Fruit fly (Drosophila melanogaster) whole organism, embryonic: ENCODE measurements around the gene CG17637.

Source experiments
- Ada2b ChIP-seq: fragments of 200-800 bp; sonication (Bioruptor generic); IDR thresholded peaks from 2 replicates; pipeline ENCODE4 v1.3.6; 2022; ENCODE audit warnings: missing biosample characterization, missing genetic modification characterization
- Blimp-1 ChIP-seq: fragments of 200-800 bp; sonication (Bioruptor generic); optimal IDR thresholded peaks from 3 replicates; lab custom pipeline; 2018; ENCODE audit warnings: missing biosample characterization, missing genetic modification characterization, mild to moderate bottlenecking, moderate library complexity, missing genetic modification reagents
- Bteb2 ChIP-seq: fragments of 200-800 bp; sonication (Bioruptor generic); optimal IDR thresholded peaks from 2 replicates; lab custom pipeline; 2016; ENCODE audit warnings: missing biosample characterization, missing genetic modification characterization
- CG11398 ChIP-seq: fragments of 200-800 bp; sonication (Bioruptor generic); optimal IDR thresholded peaks from 2 replicates; lab custom pipeline; 2016; ENCODE audit warnings: missing biosample characterization, missing genetic modification characterization
- CG11723 ChIP-seq: fragments of 200-800 bp; sonication (Bioruptor generic); optimal IDR thresholded peaks from 2 replicates; lab custom pipeline; 2017; ENCODE audit warnings: missing biosample characterization, mild to moderate bottlenecking, missing genetic modification characterization
- CG12744 ChIP-seq: fragments of 200-800 bp; sonication (Bioruptor generic); optimal IDR thresholded peaks from 2 replicates; lab custom pipeline; 2016; ENCODE audit warnings: missing biosample characterization, missing genetic modification characterization
- CG13287 ChIP-seq: fragments of 200-800 bp; sonication (Bioruptor generic); IDR thresholded peaks from 2 replicates; pipeline ENCODE4 v1.3.6; 2022; ENCODE audit warnings: missing biosample characterization, missing genetic modification characterization; ENCODE audit not compliant: partially characterized antibody
- CG13296 ChIP-seq: fragments of 200-800 bp; sonication (Bioruptor generic); optimal IDR thresholded peaks from 3 replicates; lab custom pipeline; 2018; ENCODE audit warnings: missing biosample characterization, mild to moderate bottlenecking, missing genetic modification characterization
- CG14965 ChIP-seq: fragments of 200-800 bp; sonication (Bioruptor generic); optimal IDR thresholded peaks from 2 replicates; lab custom pipeline; 2016; ENCODE audit warnings: missing biosample characterization, missing genetic modification characterization, borderline replicate concordance
- CG16779 ChIP-seq: fragments of 200-800 bp; sonication (Bioruptor generic); IDR thresholded peaks from 2 replicates; pipeline ENCODE4 v1.3.6; 2022; ENCODE audit warnings: missing biosample characterization, missing genetic modification characterization
- CG17568 ChIP-seq: fragments of 200-800 bp; sonication (Bioruptor generic); optimal IDR thresholded peaks from 2 replicates; lab custom pipeline; 2018; ENCODE audit warnings: missing biosample characterization, mild to moderate bottlenecking, missing genetic modification characterization, moderate library complexity
- CG2129 ChIP-seq: fragments of 200-800 bp; sonication (Bioruptor generic); IDR thresholded peaks from 2 replicates; pipeline ENCODE4 v1.3.6; 2022; ENCODE audit warnings: missing biosample characterization, missing genetic modification characterization; ENCODE audit not compliant: partially characterized antibody
- CG2889 ChIP-seq: fragments of 200-800 bp; sonication (Bioruptor generic); IDR thresholded peaks from 3 replicates; pipeline ENCODE4 v1.3.6; 2022; ENCODE audit warnings: missing biosample characterization, missing genetic modification characterization
- CG3065 ChIP-seq: fragments of 200-800 bp; sonication (Bioruptor generic); optimal IDR thresholded peaks from 2 replicates; lab custom pipeline; 2016; ENCODE audit warnings: missing biosample characterization, missing genetic modification characterization
- CG31441 ChIP-seq: fragments of 200-800 bp; sonication (Bioruptor generic); IDR thresholded peaks from 2 replicates; pipeline ENCODE4 v1.3.6; 2022; ENCODE audit warnings: missing biosample characterization, missing genetic modification characterization
- CG32767 ChIP-seq: fragments of 200-800 bp; sonication (Bioruptor generic); IDR thresholded peaks from 2 replicates; pipeline ENCODE4 v1.3.6; 2022; ENCODE audit warnings: missing biosample characterization, missing genetic modification characterization
- CG32772 ChIP-seq: fragments of 200-800 bp; sonication (Bioruptor generic); IDR thresholded peaks from 2 replicates; pipeline ENCODE4 v1.3.6; 2022; ENCODE audit warnings: missing biosample characterization, missing genetic modification characterization
- CG4424 ChIP-seq: fragments of 200-800 bp; sonication (Bioruptor generic); optimal IDR thresholded peaks from 3 replicates; lab custom pipeline; 2016; ENCODE audit warnings: missing biosample characterization, missing genetic modification characterization
- CG4730 ChIP-seq: fragments of 200-800 bp; sonication (Bioruptor generic); IDR thresholded peaks from 2 replicates; pipeline ENCODE4 v1.3.6; 2022; ENCODE audit warnings: missing biosample characterization, missing genetic modification characterization
- CG6175 ChIP-seq: fragments of 200-800 bp; sonication (Bioruptor generic); IDR thresholded peaks from 3 replicates; pipeline ENCODE4 v1.3.6; 2022; ENCODE audit warnings: missing biosample characterization, missing genetic modification characterization
- CG7556 ChIP-seq: fragments of 200-800 bp; sonication (Bioruptor generic); optimal IDR thresholded peaks from 2 replicates; lab custom pipeline; 2017; ENCODE audit warnings: missing biosample characterization, mild to moderate bottlenecking, missing genetic modification characterization
- CG8478 ChIP-seq: fragments of >200 bp; optimal IDR thresholded peaks from 2 replicates; lab custom pipeline; 2018
- CG9437 ChIP-seq: fragments of 200-800 bp; sonication (Bioruptor generic); optimal IDR thresholded peaks from 2 replicates; lab custom pipeline; 2018; ENCODE audit warnings: missing biosample characterization, mild to moderate bottlenecking, missing genetic modification characterization
- CHES-1-like ChIP-seq: fragments of 200-800 bp; sonication (Bioruptor generic); optimal IDR thresholded peaks from 2 replicates; lab custom pipeline; 2016; ENCODE audit warnings: missing biosample characterization, missing genetic modification characterization
- Doc3 ChIP-seq: fragments of 200-800 bp; sonication (Bioruptor generic); IDR thresholded peaks from 3 replicates; pipeline ENCODE4 v1.3.6; 2022; ENCODE audit warnings: missing biosample characterization, missing genetic modification characterization; ENCODE audit not compliant: partially characterized antibody
- ERR ChIP-seq: fragments of 200-800 bp; sonication (Bioruptor generic); optimal IDR thresholded peaks from 2 replicates; lab custom pipeline; 2016; ENCODE audit warnings: missing biosample characterization, missing genetic modification characterization
- Fer3 ChIP-seq: fragments of 200-800 bp; sonication (Bioruptor generic); optimal IDR thresholded peaks from 2 replicates; lab custom pipeline; 2018; ENCODE audit warnings: missing biosample characterization, mild to moderate bottlenecking, missing genetic modification characterization, moderate library complexity
- HLH3B ChIP-seq: fragments of 200-800 bp; sonication (Bioruptor generic); IDR thresholded peaks from 2 replicates; pipeline ENCODE4 v1.3.6; 2022; ENCODE audit warnings: missing biosample characterization, missing genetic modification characterization
- Hmx ChIP-seq: fragments of 200-800 bp; sonication (Bioruptor generic); optimal IDR thresholded peaks from 2 replicates; lab custom pipeline; 2016; ENCODE audit warnings: missing biosample characterization, missing genetic modification characterization
- MBD-R2 ChIP-seq: fragments of 200-800 bp; sonication (Bioruptor generic); IDR thresholded peaks from 2 replicates; pipeline ENCODE4 v1.3.6; 2022; ENCODE audit warnings: missing biosample characterization, missing genetic modification characterization
- Myb ChIP-seq: fragments of 200-800 bp; sonication (Bioruptor generic); optimal IDR thresholded peaks from 2 replicates; lab custom pipeline; 2016; ENCODE audit warnings: missing biosample characterization, missing genetic modification characterization
- Ravus ChIP-seq: fragments of 200-800 bp; sonication (Bioruptor generic); IDR thresholded peaks from 2 replicates; pipeline ENCODE4 v1.3.6; 2022; ENCODE audit warnings: missing biosample characterization, missing genetic modification characterization
- Taf1 ChIP-seq: fragments of 200-800 bp; sonication (Bioruptor generic); IDR thresholded peaks from 2 replicates; pipeline ENCODE4 v1.3.6; 2022; ENCODE audit warnings: missing biosample characterization, missing genetic modification characterization
- bab2 ChIP-seq: fragments of 200-800 bp; sonication (Bioruptor generic); optimal IDR thresholded peaks from 2 replicates; lab custom pipeline; 2016; ENCODE audit warnings: missing biosample characterization, missing genetic modification characterization
- caup ChIP-seq: fragments of 200-800 bp; sonication (Bioruptor generic); optimal IDR thresholded peaks from 3 replicates; lab custom pipeline; 2017; ENCODE audit warnings: missing biosample characterization, mild to moderate bottlenecking, missing genetic modification characterization, moderate library complexity; ENCODE audit not compliant: severe bottlenecking
- dmrt11E ChIP-seq: fragments of 200-800 bp; sonication (Bioruptor generic); optimal IDR thresholded peaks from 3 replicates; lab custom pipeline; 2018; ENCODE audit warnings: missing biosample characterization, mild to moderate bottlenecking, missing genetic modification characterization, moderate library complexity
- fru ChIP-seq: fragments of >200 bp; optimal IDR thresholded peaks from 2 replicates; lab custom pipeline; 2017
- gsb ChIP-seq: fragments of 200-800 bp; sonication (Bioruptor generic); IDR thresholded peaks from 2 replicates; pipeline ENCODE4 v1.3.6; 2022; ENCODE audit warnings: missing biosample characterization, missing genetic modification characterization
- jing ChIP-seq: fragments of 200-800 bp; sonication (Bioruptor generic); optimal IDR thresholded peaks from 2 replicates; lab custom pipeline; 2018; ENCODE audit warnings: missing biosample characterization, mild to moderate bottlenecking, missing genetic modification characterization
- ken ChIP-seq: fragments of 200-800 bp; sonication (Bioruptor generic); IDR thresholded peaks from 3 replicates; pipeline ENCODE4 v1.3.6; 2022; ENCODE audit warnings: missing biosample characterization, missing genetic modification characterization
- kni ChIP-seq: fragments of 200-800 bp; sonication (Bioruptor generic); optimal IDR thresholded peaks from 3 replicates; lab custom pipeline; 2017; ENCODE audit warnings: mild to moderate bottlenecking, missing biosample characterization, missing genetic modification reagents, missing genetic modification characterization
- maf-S ChIP-seq: fragments of 200-800 bp; sonication (Bioruptor generic); optimal IDR thresholded peaks from 2 replicates; lab custom pipeline; 2016; ENCODE audit warnings: missing biosample characterization, missing genetic modification characterization
- mirr ChIP-seq: fragments of 200-800 bp; sonication (Bioruptor generic); optimal IDR thresholded peaks from 3 replicates; lab custom pipeline; 2018; ENCODE audit warnings: missing biosample characterization, mild to moderate bottlenecking, missing genetic modification characterization
- mld ChIP-seq: fragments of 200-800 bp; sonication (Bioruptor generic); IDR thresholded peaks from 3 replicates; pipeline ENCODE4 v1.3.6; 2022; ENCODE audit warnings: missing biosample characterization, missing genetic modification characterization; ENCODE audit not compliant: partially characterized antibody
- row ChIP-seq: fragments of 200-800 bp; sonication (Bioruptor generic); IDR thresholded peaks from 3 replicates; pipeline ENCODE4 v1.3.6; 2022; ENCODE audit warnings: missing biosample characterization, missing genetic modification characterization
- sr ChIP-seq: fragments of 200-800 bp; sonication (Bioruptor generic); IDR thresholded peaks from 3 replicates; pipeline ENCODE4 v1.3.6; 2022; ENCODE audit warnings: missing biosample characterization, missing genetic modification characterization
- stc ChIP-seq: fragments of 200-800 bp; sonication (Bioruptor generic); IDR thresholded peaks from 2 replicates; pipeline ENCODE4 v1.3.6; 2022; ENCODE audit warnings: missing biosample characterization, missing genetic modification characterization
- tx ChIP-seq: fragments of 200-800 bp; sonication (Bioruptor generic); optimal IDR thresholded peaks from 2 replicates; lab custom pipeline; 2016; ENCODE audit warnings: missing biosample characterization, missing genetic modification characterization
- unc-4 ChIP-seq: fragments of 200-800 bp; sonication (Bioruptor generic); IDR thresholded peaks from 2 replicates; pipeline ENCODE4 v1.3.6; 2022; ENCODE audit warnings: missing biosample characterization, missing genetic modification characterization; ENCODE audit not compliant: partially characterized antibody
- wek ChIP-seq: fragments of 200-800 bp; sonication (Bioruptor generic); optimal IDR thresholded peaks from 3 replicates; lab custom pipeline; 2018; ENCODE audit warnings: missing biosample characterization, mild to moderate bottlenecking, missing genetic modification characterization, moderate library complexity
- zfh2 ChIP-seq: fragments of 200-800 bp; sonication (Bioruptor generic); optimal IDR thresholded peaks from 2 replicates; lab custom pipeline; 2016; ENCODE audit warnings: missing biosample characterization, missing genetic modification characterization

The CG17637 gene

dm6 chr3L:20508136-20508635 lies 4.2 kb downstream of the CG17637 start (continued):
- TF ChIP-seq caup (GFP tag; lab: Kevin White, UChicago) (peak; percentile 96), zfh2 (peak; percentile 97), CG32772 (GFP tag; lab: Robert Waterston, UW) (peak; percentile 92), CG13287 (GFP tag; lab: Robert Waterston, UW) (0 out of 2 replicates have a peak, but pooled peaks have one; percentile 21), Fer3 (tag; lab: Kevin White, UChicago) (peak; percentile 96), stc (GFP tag; lab: Robert Waterston, UW) (peak; percentile 90), Taf1 (peak; percentile 96), CG17568 (peak; percentile 86), Ravus (GFP tag; lab: Robert Waterston, UW) (peak; percentile 81), ken (GFP tag; lab: Robert Waterston, UW) (peak; percentile 81), gsb (GFP tag; lab: Robert Waterston, UW) (peak; percentile 92), CG11723 (peak; percentile 82), CG3065 (peak; percentile 73), Hmx (GFP tag; lab: Kevin White, UChicago) (peak; percentile 87), dmrt11E (tag; lab: Kevin White, UChicago) (peak; percentile 78), Bteb2 (GFP tag; lab: Kevin White, UChicago) (peak; percentile 91), CG14965 (GFP tag; lab: Kevin White, UChicago) (peak; percentile 21), jing (GFP tag; lab: Kevin White, UChicago) (peak; percentile 80), CG4424 (GFP tag; lab: Kevin White, UChicago) (peak; percentile 94), CG8478 (no peak), Blimp-1 (GFP tag; lab: Kevin White, UChicago) (peak; percentile 89), mld (GFP tag; lab: Robert Waterston, UW) (no peak), mirr (GFP tag; lab: Kevin White, UChicago) (peak; percentile 89), bab2 (peak; percentile 94), CG6175 (no peak; the same call in 1 of the 3 replicates), sr (GFP tag; lab: Robert Waterston, UW) (no peak; the same call in 1 of the 3 replicates), CG2889 (GFP tag; lab: Robert Waterston, UW) (peak; percentile 85), tx (GFP tag; lab: Kevin White, UChicago) (peak; percentile 88), CG11398 (peak; percentile 83), CG16779 (GFP tag; lab: Robert Waterston, UW) (peak; percentile 96), HLH3B (GFP tag; lab: Robert Waterston, UW) (peak; percentile 90; the same call in 1 of the 2 replicates), ERR (GFP tag; lab: Kevin White, UChicago) (peak; percentile 90), CG13296 (GFP tag; lab: Kevin White, UChicago) (peak; percentile 94), fru (lab: Kevin White, UChicago) (no peak), wek (GFP tag; lab: Kevin White, UChicago) (peak; percentile 60), CG31441 (GFP tag; lab: Robert Waterston, UW) (peak; percentile 87), CHES-1-like (GFP tag; lab: Kevin White, UChicago) (peak; percentile 94), Doc3 (GFP tag; lab: Robert Waterston, UW) (no peak), row (GFP tag; lab: Robert Waterston, UW) (peak; percentile 97), CG9437 (GFP tag; lab: Kevin White, UChicago) (peak; percentile 80), CG12744 (GFP tag; lab: Kevin White, UChicago) (peak; percentile 92), kni (GFP tag; lab: Kevin White, UChicago) (peak; percentile 63), CG7556 (peak; percentile 93), CG4730 (GFP tag; lab: Robert Waterston, UW) (peak; percentile 87), Myb (GFP tag; lab: Kevin White, UChicago) (peak; percentile 79), CG2129 (GFP tag; lab: Robert Waterston, UW) (no peak), maf-S (GFP tag; lab: Kevin White, UChicago) (peak; percentile 88), CG32767 (GFP tag; lab: Robert Waterston, UW) (peak; percentile 82), MBD-R2 (GFP tag; lab: Robert Waterston, UW) (peak; percentile 87), Ada2b (GFP tag; lab: Robert Waterston, UW) (peak; percentile 94), unc-4 (peak; percentile 39; the same call in 1 of the 2 replicates)
